Worm (Caenorhabditis elegans): ENCODE measurements around the gene Y57G11C.1130.
A peak's percentile ranks its signal among the peaks of the same experiment; 100 is the strongest.

Gene Y57G11C.1130

ce11 chrIV:14824878-14825352 lies 42.6 kb downstream of the Y57G11C.1130 start, which contains the start of gene sec-61.A (continued):
- TF ChIP-seq nhr-21 (tag; optimal IDR thresholded peaks at IDR 0.05) (peak; percentile 80), F13H6.1 (tag; optimal IDR thresholded peaks at IDR 0.05) (peak; percentile 75), alr-1 (tag; optimal IDR thresholded peaks at IDR 0.05) (no peak), sma-3 (GFP tag; optimal IDR thresholded peaks at IDR 0.05) (peak; percentile 93), dmd-4 (tag; optimal IDR thresholded peaks at IDR 0.05) (no peak), sem-4 (tag; optimal IDR thresholded peaks at IDR 0.05) (no peak), fos-1 (tag; optimal IDR thresholded peaks at IDR 0.05) (peak; percentile 45), lin-11 (tag; optimal IDR thresholded peaks at IDR 0.05) (peak; percentile 62), nhr-237 (tag; optimal IDR thresholded peaks at IDR 0.05) (peak; percentile 16), crh-2 (tag; optimal IDR thresholded peaks at IDR 0.05) (peak; percentile 85), zag-1 (tag; optimal IDR thresholded peaks at IDR 0.05) (no peak), blmp-1 (tag; optimal IDR thresholded peaks at IDR 0.05; ENCODE audit: insufficient read depth) (no peak), nhr-11 (tag; optimal IDR thresholded peaks at IDR 0.05) (no peak)

DNA sequence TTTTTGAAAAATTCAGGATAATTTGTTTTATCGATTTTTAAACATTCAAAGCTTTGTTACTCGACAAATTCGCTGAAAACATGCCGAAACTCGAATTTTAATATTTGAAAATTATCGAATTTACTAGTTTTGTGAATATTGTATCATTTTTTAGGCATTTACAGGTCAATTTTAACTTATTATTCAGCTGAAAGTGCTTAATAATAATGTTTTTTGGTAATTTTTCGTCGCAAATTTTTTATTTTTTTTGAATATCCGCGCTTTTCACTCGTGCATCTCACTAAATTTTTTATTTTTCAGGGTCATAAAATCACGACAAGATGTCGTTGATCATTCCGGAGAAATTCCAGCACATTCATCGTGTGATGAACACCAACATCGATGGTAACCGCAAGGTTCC lies 43.1 kb downstream of the Y57G11C.1130 start, which contains the start of gene rps-18:
rps-18 (plus strand) TSS at position 301 of the 400 bp plus-strand sequence.
- TF ChIP-seq Y55F3AM.14 (GFP tag; optimal IDR thresholded peaks at IDR 0.05): no peak
- no peak for TF ChIP-seq ceh-16 (tag; optimal IDR thresholded peaks at IDR 0.05)

DNA sequence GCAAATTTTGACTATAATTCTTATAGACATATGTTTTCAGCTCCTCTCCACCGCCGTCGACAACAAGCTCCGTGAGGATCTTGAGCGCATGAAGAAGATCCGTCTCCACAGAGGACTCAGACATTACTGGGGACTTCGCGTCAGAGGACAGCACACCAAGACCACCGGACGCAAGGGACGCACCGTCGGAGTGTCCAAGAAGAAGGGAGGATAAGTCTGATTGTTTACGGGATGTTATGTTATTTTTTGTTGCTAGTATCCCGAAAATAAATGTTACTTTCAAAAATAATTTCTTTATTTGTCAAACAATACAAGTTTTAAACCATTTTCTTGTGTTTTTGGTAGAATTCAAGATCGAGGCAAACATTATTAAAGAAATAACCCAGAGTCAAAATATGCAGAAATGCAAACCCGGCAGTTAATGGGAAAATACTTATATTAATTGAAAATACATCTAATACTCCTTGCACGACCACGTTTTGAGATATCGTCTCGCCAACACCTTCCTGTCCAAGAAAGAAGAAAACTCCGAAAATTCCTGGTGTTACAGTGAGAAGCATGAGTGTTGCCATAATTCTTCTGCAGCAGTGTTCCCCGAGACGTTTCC lies 43.9 kb downstream of the Y57G11C.1130 start:
- TF ChIP-seq nhr-25 (tag; optimal IDR thresholded peaks at IDR 0.05): no peak
- no peak for TF ChIP-seq fos-1 (tag; optimal IDR thresholded peaks at IDR 0.05)
- no peak for TF ChIP-seq C34F6.9 (tag; optimal IDR thresholded peaks at IDR 0.05)
- TF ChIP-seq elt-1 (tag; optimal IDR thresholded peaks at IDR 0.05): no peak
- TF ChIP-seq nhr-21 (tag; optimal IDR thresholded peaks at IDR 0.05): no peak
- TF ChIP-seq peb-1 (tag; optimal IDR thresholded peaks at IDR 0.05): no peak
- TF ChIP-seq nhr-11 (tag; optimal IDR thresholded peaks at IDR 0.05): no peak
- no peak for TF ChIP-seq sem-4 (tag; optimal IDR thresholded peaks at IDR 0.05)
- no peak for TF ChIP-seq unc-55 (GFP tag; optimal IDR thresholded peaks at IDR 0.05)
- no peak for TF ChIP-seq sma-9 (GFP tag; optimal IDR thresholded peaks at IDR 0.05)
- TF ChIP-seq sma-9 (tag; optimal IDR thresholded peaks at IDR 0.05): no peak
- TF ChIP-seq nhr-129 (tag; optimal IDR thresholded peaks at IDR 0.05): no peak
- no peak for TF ChIP-seq R02D3.7 (tag; optimal IDR thresholded peaks at IDR 0.05)
- TF ChIP-seq dmd-4 (tag; optimal IDR thresholded peaks at IDR 0.05): no peak

ce11 chrIV:14828218-14828617 lies 45.9 kb downstream of the Y57G11C.1130 start:
- TF ChIP-seq elt-3 (tag; optimal IDR thresholded peaks at IDR 0.05) (no peak), nhr-12 (tag; optimal IDR thresholded peaks at IDR 0.05) (no peak), aly-2 (tag; optimal IDR thresholded peaks at IDR 0.05) (no peak), crh-2 (tag; optimal IDR thresholded peaks at IDR 0.05) (no peak), elt-1 (tag; optimal IDR thresholded peaks at IDR 0.05) (no peak), sma-3 (GFP tag; optimal IDR thresholded peaks at IDR 0.05) (no peak), nhr-129 (tag; optimal IDR thresholded peaks at IDR 0.05) (no peak), mab-5 (tag; optimal IDR thresholded peaks at IDR 0.05) (no peak), ztf-1 (GFP tag; conservative IDR thresholded peaks at IDR 0.05) (no peak), alr-1 (tag; optimal IDR thresholded peaks at IDR 0.05) (no peak)

- TF ChIP-seq nhr-25 (tag; optimal IDR thresholded peaks at IDR 0.05): no peak
Measured at ce11 chrIV:14829026-14829425, 46.7 kb downstream of the Y57G11C.1130 start, which contains the start of gene hhat-2. Gene hhat-2 (minus strand): TSS chrIV:14829126.

Data from whole organism, L2 larva.